Worm (Caenorhabditis elegans): ENCODE results near the gene srh-166.

Gene srh-166

DNA sequence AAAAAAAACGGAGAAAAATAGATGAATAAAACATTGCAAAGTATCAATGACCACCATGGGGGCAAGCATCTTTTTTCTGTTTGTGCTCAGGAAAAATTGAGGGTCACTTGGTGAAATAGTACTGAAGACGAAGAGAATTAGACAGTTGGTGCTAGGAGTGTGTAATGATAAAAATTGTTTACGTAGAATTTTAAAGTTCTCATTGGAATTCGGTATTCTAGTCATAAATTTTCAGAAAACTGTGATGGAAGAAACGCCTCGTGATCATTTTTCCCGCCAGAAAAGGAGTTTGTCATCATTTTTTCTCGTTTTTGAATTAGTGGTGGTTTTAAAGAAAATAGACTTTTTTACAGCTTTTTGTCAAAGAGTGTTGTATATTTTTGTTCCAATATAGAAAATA lies 18.9 kb upstream of the srh-166 start:
- TF ChIP-seq hmg-4 (GFP tag; optimal IDR thresholded peaks at IDR 0.05) (no peak), flt-1 (GFP tag; IDR thresholded peaks at IDR 0.05) (no peak), ama-1 (optimal IDR thresholded peaks at IDR 0.05) (no peak), tbx-11 (GFP tag; IDR thresholded peaks at IDR 0.05) (no peak), ceh-13 (GFP tag; optimal IDR thresholded peaks at IDR 0.05) (no peak), hmbx-1 (tag; optimal IDR thresholded peaks at IDR 0.05) (no peak), B0310.2 (tag; optimal IDR thresholded peaks at IDR 0.05) (no peak)

DNA sequence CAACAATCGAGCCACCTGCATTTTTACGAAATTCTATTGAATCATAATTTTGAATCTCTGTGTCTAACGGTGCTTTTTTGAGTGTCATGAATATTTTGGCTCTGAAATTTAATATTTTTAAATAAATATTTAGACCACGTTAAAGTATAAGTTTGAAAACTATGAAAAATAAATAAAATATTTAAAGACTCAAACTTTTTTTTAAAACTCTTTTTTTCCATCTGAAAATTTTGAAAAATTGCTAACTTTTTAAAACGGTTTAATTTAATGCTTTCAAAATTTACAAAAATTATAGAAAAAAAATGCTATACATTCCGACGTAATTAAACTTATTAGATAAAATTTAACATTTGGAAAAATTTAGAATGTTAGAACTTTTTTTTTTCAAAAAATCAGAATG lies 18.4 kb upstream of the srh-166 start, which contains the start of gene slc-36.3:
Gene slc-36.3 (minus strand): TSS at position 101 of the 400 bp plus-strand sequence.
- TF ChIP-seq ceh-13 (GFP tag; optimal IDR thresholded peaks at IDR 0.05) (no peak), flt-1 (GFP tag; IDR thresholded peaks at IDR 0.05) (no peak), hmbx-1 (tag; optimal IDR thresholded peaks at IDR 0.05) (no peak), tra-4 (tag; optimal IDR thresholded peaks at IDR 0.05) (no peak), pes-1 (GFP tag; IDR thresholded peaks at IDR 0.05) (no peak), F13C5.2 (tag; optimal IDR thresholded peaks at IDR 0.05) (no peak), hnd-1 (tag; optimal IDR thresholded peaks at IDR 0.05) (no peak)

DNA sequence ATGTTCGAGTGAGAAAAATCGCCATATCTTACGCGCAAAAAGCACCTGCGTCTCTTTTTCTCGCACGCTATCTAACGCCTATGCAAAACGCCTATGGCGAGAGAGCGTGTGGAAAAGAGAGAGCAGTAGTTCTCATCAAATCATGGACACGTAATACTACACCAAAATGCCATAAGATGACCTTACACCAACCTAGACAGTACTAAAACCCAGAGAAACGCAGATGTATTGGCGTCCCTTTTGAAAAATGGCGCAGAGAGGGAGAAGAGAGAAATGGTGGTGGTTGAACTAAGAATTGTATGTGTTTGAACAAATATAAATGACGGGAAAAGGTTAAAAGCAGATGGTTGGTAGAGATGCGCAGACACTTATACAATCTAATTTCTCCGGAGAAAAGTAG lies 13.4 kb upstream of the srh-166 start, which contains the start of gene Y38H6C.16:
Gene Y38H6C.16 (minus strand): TSS at position 293 of the 400 bp plus-strand sequence.
- TF ChIP-seq tbx-11 (GFP tag; IDR thresholded peaks at IDR 0.05): no peak
- no peak for TF ChIP-seq tbx-37 (GFP tag; conservative IDR thresholded peaks at IDR 0.05)
- no peak for TF ChIP-seq scrt-1 (GFP tag; IDR thresholded peaks at IDR 0.05)
- no peak for TF ChIP-seq flt-1 (GFP tag; IDR thresholded peaks at IDR 0.05)
- TF ChIP-seq pes-1 (GFP tag; IDR thresholded peaks at IDR 0.05): no peak
- TF ChIP-seq hmbx-1 (tag; optimal IDR thresholded peaks at IDR 0.05): no peak
- TF ChIP-seq sea-1 (GFP tag; conservative IDR thresholded peaks at IDR 0.05): no peak
- no peak for TF ChIP-seq F13C5.2 (tag; optimal IDR thresholded peaks at IDR 0.05)
- TF ChIP-seq ceh-13 (GFP tag; optimal IDR thresholded peaks at IDR 0.05): no peak
- TF ChIP-seq B0310.2 (tag; optimal IDR thresholded peaks at IDR 0.05): no peak
- no peak for TF ChIP-seq hmg-4 (GFP tag; optimal IDR thresholded peaks at IDR 0.05)

DNA sequence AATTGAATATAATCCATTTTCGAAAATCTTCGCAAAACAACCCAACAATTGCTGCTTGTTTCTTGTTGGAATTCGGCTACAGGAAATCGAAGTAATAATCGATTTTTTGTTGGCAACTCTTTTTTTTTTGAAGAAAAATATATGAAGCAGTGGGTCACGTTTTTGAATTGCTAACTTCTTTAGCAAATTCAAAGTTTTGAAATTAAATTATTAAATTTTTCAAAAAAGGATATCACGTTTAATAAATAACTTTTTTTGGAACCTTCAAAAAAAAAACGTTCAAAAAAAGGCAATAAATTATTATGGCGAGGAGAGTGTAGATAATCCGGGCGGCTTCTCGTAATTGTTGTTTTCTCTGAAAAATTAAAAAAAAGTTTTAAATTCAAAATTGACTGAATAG lies 10.5 kb upstream of the srh-166 start, which contains the start of gene Y38H6C.15:
Gene Y38H6C.15 (minus strand): TSS at position 101 of the 400 bp plus-strand sequence.
- no peak for TF ChIP-seq pes-1 (GFP tag; IDR thresholded peaks at IDR 0.05)
- TF ChIP-seq tbx-37 (GFP tag; conservative IDR thresholded peaks at IDR 0.05): no peak
- no peak for TF ChIP-seq ceh-13 (GFP tag; optimal IDR thresholded peaks at IDR 0.05)
- no peak for TF ChIP-seq F13C5.2 (tag; optimal IDR thresholded peaks at IDR 0.05)
- no peak for TF ChIP-seq tra-4 (tag; optimal IDR thresholded peaks at IDR 0.05)
- no peak for TF ChIP-seq B0310.2 (tag; optimal IDR thresholded peaks at IDR 0.05)
- no peak for TF ChIP-seq hnd-1 (tag; optimal IDR thresholded peaks at IDR 0.05)
- TF ChIP-seq ceh-36 (tag; optimal IDR thresholded peaks at IDR 0.05): no peak
- TF ChIP-seq ama-1 (optimal IDR thresholded peaks at IDR 0.05): no peak

DNA sequence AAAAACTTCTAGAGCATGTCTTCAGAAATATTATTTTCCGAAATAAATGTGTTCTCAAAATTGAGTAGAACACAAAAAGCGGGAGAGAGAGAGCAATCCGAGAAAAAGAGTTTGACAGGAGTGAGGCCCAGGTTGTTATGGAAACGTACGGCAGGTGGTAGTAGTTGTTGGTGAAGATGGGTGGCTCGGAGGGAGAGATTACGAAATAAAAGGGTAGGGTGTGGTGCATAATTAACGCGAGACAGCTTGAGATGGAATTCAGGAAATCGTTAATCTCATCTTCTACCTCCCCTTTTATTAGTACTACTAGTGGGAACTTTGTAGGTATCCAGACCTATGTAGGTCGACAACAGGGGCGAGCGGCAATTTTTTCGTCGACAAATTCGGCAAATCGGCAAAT lies 8.4 kb upstream of the srh-166 start, which contains the start of gene famh-161:
Gene famh-161 (minus strand): TSS at position 101 of the 400 bp plus-strand sequence.
- TF ChIP-seq tbx-11 (GFP tag; IDR thresholded peaks at IDR 0.05): no peak

DNA sequence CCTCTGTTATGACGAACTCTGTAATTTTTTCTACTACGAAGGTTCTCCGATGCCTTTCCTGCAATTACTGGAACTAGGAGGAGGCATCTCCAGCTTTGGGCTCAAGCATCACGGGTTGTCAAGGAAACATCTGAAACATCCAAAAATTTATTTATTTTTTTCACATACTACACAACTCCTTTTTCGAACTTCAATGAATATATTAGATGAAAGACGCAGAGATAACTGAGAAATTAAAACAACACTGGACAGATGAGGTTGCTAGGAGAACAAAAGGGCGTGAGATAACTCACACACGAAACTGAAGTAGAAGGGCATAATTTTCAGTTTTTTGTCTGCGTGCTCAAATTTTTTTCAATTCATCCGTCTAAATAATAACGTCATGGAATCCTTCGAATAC lies 1.8 kb upstream of the srh-166 start, which contains the start of gene Y38H6C.13:
Gene Y38H6C.13 (plus strand): TSS at position 301 of the 400 bp plus-strand sequence.
- TF ChIP-seq tbx-11 (GFP tag; IDR thresholded peaks at IDR 0.05): no peak
- TF ChIP-seq ama-1 (optimal IDR thresholded peaks at IDR 0.05): no peak
- no peak for TF ChIP-seq F13C5.2 (tag; optimal IDR thresholded peaks at IDR 0.05)
- TF ChIP-seq pes-1 (GFP tag; IDR thresholded peaks at IDR 0.05): no peak
- TF ChIP-seq ceh-36 (tag; optimal IDR thresholded peaks at IDR 0.05): no peak
- no peak for TF ChIP-seq sea-1 (GFP tag; conservative IDR thresholded peaks at IDR 0.05)
- no peak for TF ChIP-seq ets-7 (tag; optimal IDR thresholded peaks at IDR 0.05)
- no peak for TF ChIP-seq ceh-13 (GFP tag; optimal IDR thresholded peaks at IDR 0.05)
- no peak for TF ChIP-seq hmg-4 (GFP tag; optimal IDR thresholded peaks at IDR 0.05)
- TF ChIP-seq flt-1 (GFP tag; IDR thresholded peaks at IDR 0.05): no peak
- no peak for TF ChIP-seq hmbx-1 (tag; optimal IDR thresholded peaks at IDR 0.05)
- no peak for TF ChIP-seq aly-1 (tag; optimal IDR thresholded peaks at IDR 0.05)
- TF ChIP-seq tra-4 (tag; optimal IDR thresholded peaks at IDR 0.05): no peak
- no peak for TF ChIP-seq B0310.2 (tag; optimal IDR thresholded peaks at IDR 0.05)
- TF ChIP-seq scrt-1 (GFP tag; IDR thresholded peaks at IDR 0.05): no peak
- no peak for TF ChIP-seq tbx-37 (GFP tag; conservative IDR thresholded peaks at IDR 0.05)
- no peak for TF ChIP-seq hnd-1 (tag; optimal IDR thresholded peaks at IDR 0.05)

DNA sequence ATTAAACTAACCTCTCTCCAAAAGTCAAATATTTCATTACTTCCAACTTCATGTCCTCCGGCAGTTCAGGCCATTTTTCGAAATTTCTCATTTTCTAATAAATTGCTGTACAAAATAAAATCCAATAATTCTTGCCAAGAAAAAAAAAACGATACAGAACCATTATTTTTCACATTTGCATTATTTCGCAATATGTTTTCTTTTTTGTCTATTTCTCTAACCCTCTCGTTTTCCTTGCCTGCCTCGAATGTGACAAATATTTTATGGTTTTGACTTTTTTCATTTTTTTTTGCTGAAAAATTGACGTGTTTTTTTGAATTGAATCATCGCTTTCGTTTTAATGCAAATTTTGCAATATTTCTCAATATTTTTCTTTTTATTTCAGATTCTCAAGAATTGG lies 3.4 kb downstream of the srh-166 start, which contains the start of the genes Y38H6C.9 and fbxa-150:
Gene Y38H6C.9 (minus strand): TSS at position 52 of the 400 bp plus-strand sequence.
Gene fbxa-150 (plus strand): TSS at position 380 of the 400 bp plus-strand sequence.
- no peak for TF ChIP-seq sea-1 (GFP tag; conservative IDR thresholded peaks at IDR 0.05)
- TF ChIP-seq pes-1 (GFP tag; IDR thresholded peaks at IDR 0.05): no peak
- TF ChIP-seq scrt-1 (GFP tag; IDR thresholded peaks at IDR 0.05): no peak
- TF ChIP-seq aly-1 (tag; optimal IDR thresholded peaks at IDR 0.05): no peak
- no peak for TF ChIP-seq ceh-13 (GFP tag; optimal IDR thresholded peaks at IDR 0.05)
- TF ChIP-seq ets-7 (tag; optimal IDR thresholded peaks at IDR 0.05): no peak
- no peak for TF ChIP-seq hmg-4 (GFP tag; optimal IDR thresholded peaks at IDR 0.05)
- TF ChIP-seq tbx-11 (GFP tag; IDR thresholded peaks at IDR 0.05): no peak
- TF ChIP-seq tbx-37 (GFP tag; conservative IDR thresholded peaks at IDR 0.05): no peak
- TF ChIP-seq tra-4 (tag; optimal IDR thresholded peaks at IDR 0.05): no peak
- no peak for TF ChIP-seq ceh-36 (tag; optimal IDR thresholded peaks at IDR 0.05)

DNA sequence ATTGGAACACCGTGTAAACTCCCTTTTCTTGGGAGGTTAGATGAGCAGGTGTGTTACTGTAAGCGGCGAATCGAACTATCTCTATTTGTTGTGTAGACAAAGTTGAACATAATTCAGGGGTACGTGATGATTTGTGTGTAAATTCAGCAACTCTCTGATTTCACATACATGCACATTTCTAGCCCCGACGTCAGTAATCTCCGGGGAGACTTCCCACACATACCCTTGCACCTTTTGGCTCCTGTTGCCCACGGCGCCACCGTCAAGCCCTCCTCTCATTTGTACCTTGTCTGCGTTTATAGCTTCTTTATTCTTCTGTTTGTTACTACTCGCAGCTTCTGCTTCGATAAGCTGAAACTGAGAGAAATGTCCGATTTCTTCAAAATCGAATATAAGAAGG lies 6.7 kb downstream of the srh-166 start, which contains the start of gene Y38H6C.25:
Gene Y38H6C.25 (plus strand): TSS at position 301 of the 400 bp plus-strand sequence.
- TF ChIP-seq F13C5.2 (tag; optimal IDR thresholded peaks at IDR 0.05) (no peak), scrt-1 (GFP tag; IDR thresholded peaks at IDR 0.05) (no peak), tbx-37 (GFP tag; conservative IDR thresholded peaks at IDR 0.05) (no peak), hmbx-1 (tag; optimal IDR thresholded peaks at IDR 0.05) (no peak), tra-4 (tag; optimal IDR thresholded peaks at IDR 0.05) (no peak), sea-1 (GFP tag; conservative IDR thresholded peaks at IDR 0.05) (no peak), ama-1 (optimal IDR thresholded peaks at IDR 0.05) (no peak), pes-1 (GFP tag; IDR thresholded peaks at IDR 0.05) (no peak), hnd-1 (tag; optimal IDR thresholded peaks at IDR 0.05) (no peak), flt-1 (GFP tag; IDR thresholded peaks at IDR 0.05) (no peak), B0310.2 (tag; optimal IDR thresholded peaks at IDR 0.05) (no peak), tbx-11 (GFP tag; IDR thresholded peaks at IDR 0.05) (no peak), ceh-36 (tag; optimal IDR thresholded peaks at IDR 0.05) (no peak), ceh-13 (GFP tag; optimal IDR thresholded peaks at IDR 0.05) (no peak)

All from whole organism, early embryonic.